Worm (Caenorhabditis elegans): Measurements from ENCODE around the gene srz-97.

ce11 chrV:14510746-14511145, 42.7 kb upstream of the srz-97 start, which contains the start of gene R02D5.9:
- TF ChIP-seq nhr-23 (tag; optimal IDR thresholded peaks at IDR 0.05) (peak; percentile 68), unc-62 (GFP tag; optimal IDR thresholded peaks at IDR 0.05) (no peak), elt-1 (tag; optimal IDR thresholded peaks at IDR 0.05) (peak; percentile 15), mml-1 (tag; optimal IDR thresholded peaks at IDR 0.05) (no peak), snpc-4 (tag; optimal IDR thresholded peaks at IDR 0.05) (no peak), nhr-237 (tag; optimal IDR thresholded peaks at IDR 0.05) (no peak), unc-39 (tag; optimal IDR thresholded peaks at IDR 0.05) (no peak), ztf-4 (tag; optimal IDR thresholded peaks at IDR 0.05) (no peak), nhr-77 (tag; optimal IDR thresholded peaks at IDR 0.05) (no peak), zag-1 (tag; optimal IDR thresholded peaks at IDR 0.05) (no peak), ztf-11 (tag; optimal IDR thresholded peaks at IDR 0.05) (no peak), elt-3 (tag; optimal IDR thresholded peaks at IDR 0.05) (no peak)
